Worm (Caenorhabditis elegans) whole organism, late embryonic: ENCODE measurements around the gene fbxa-184.

ENCODE experiments used
- C08G9.2 ChIP-seq: sonication (generic microtip); optimal IDR thresholded peaks from 2 replicates; lab custom pipeline; 2016; ENCODE audit warnings: mild to moderate bottlenecking, missing genetic modification characterization, moderate library complexity, missing compliant biosample characterization
- C38D4.7 ChIP-seq: fragments of 200-800 bp; sonication (Bioruptor generic); optimal IDR thresholded peaks from 2 replicates; lab custom pipeline; 2018; ENCODE audit warnings: mild to moderate bottlenecking, missing genetic modification characterization, moderate library complexity, missing compliant biosample characterization
- F13H6.1 ChIP-seq: sonication (generic microtip); optimal IDR thresholded peaks from 2 replicates; lab custom pipeline; 2016; ENCODE audit warnings: missing genetic modification characterization, missing compliant biosample characterization
- T23F11.4 ChIP-seq: fragments of 200-800 bp; sonication (Bioruptor generic); optimal IDR thresholded peaks from 2 replicates; lab custom pipeline; 2018; ENCODE audit warnings: mild to moderate bottlenecking, missing genetic modification characterization, missing compliant biosample characterization
- Y22D7AL.16 ChIP-seq: sonication (generic microtip); optimal IDR thresholded peaks from 2 replicates; lab custom pipeline; 2016; ENCODE audit warnings: missing genetic modification characterization, missing compliant biosample characterization
- ama-1 ChIP-seq: fragments of 150-350 bp; optimal IDR thresholded peaks from 2 replicates; lab custom pipeline; 2014
- ceh-14 ChIP-seq: sonication (generic microtip); optimal IDR thresholded peaks from 2 replicates; lab custom pipeline; 2016; ENCODE audit warnings: missing genotype, missing genetic modification characterization, missing compliant biosample characterization
- ceh-2 ChIP-seq: sonication (generic microtip); optimal IDR thresholded peaks from 2 replicates; lab custom pipeline; 2016; ENCODE audit warnings: missing genotype, missing genetic modification characterization, missing compliant biosample characterization
- ceh-22 ChIP-seq: sonication (generic microtip); optimal IDR thresholded peaks from 2 replicates; lab custom pipeline; 2017; ENCODE audit warnings: missing biosample characterization, missing genetic modification characterization
- ceh-24 ChIP-seq: sonication (generic microtip); optimal IDR thresholded peaks from 2 replicates; lab custom pipeline; 2016; ENCODE audit warnings: mild to moderate bottlenecking, missing genetic modification characterization, missing compliant biosample characterization
- ceh-30 ChIP-seq: fragments of 150-350 bp; optimal IDR thresholded peaks from 2 replicates; lab custom pipeline; 2014; ENCODE audit warnings: missing biosample characterization, missing genetic modification characterization
- ceh-31 ChIP-seq: sonication (generic microtip); optimal IDR thresholded peaks from 2 replicates; lab custom pipeline; 2016; ENCODE audit warnings: missing genetic modification characterization, missing compliant biosample characterization
- ceh-34 ChIP-seq: sonication (generic microtip); optimal IDR thresholded peaks from 2 replicates; lab custom pipeline; 2016; ENCODE audit warnings: mild to moderate bottlenecking, missing genetic modification characterization, missing compliant biosample characterization
- ceh-45 ChIP-seq: fragments of 200-800 bp; sonication (Bioruptor generic); IDR thresholded peaks from 2 replicates; pipeline ENCODE4 v1.3.6; 2022; ENCODE audit warnings: missing genetic modification reagents, missing genetic modification characterization, missing compliant biosample characterization
- ceh-48 ChIP-seq: sonication (generic microtip); optimal IDR thresholded peaks from 2 replicates; lab custom pipeline; 2016; ENCODE audit warnings: missing genetic modification characterization, inconsistent platforms, missing compliant biosample characterization
- ceh-6 ChIP-seq: fragments of 200-800 bp; sonication (Bioruptor generic); optimal IDR thresholded peaks from 2 replicates; lab custom pipeline; 2018; ENCODE audit warnings: mild to moderate bottlenecking, missing genetic modification characterization, missing compliant biosample characterization
- che-1 ChIP-seq: sonication (generic microtip); optimal IDR thresholded peaks from 2 replicates; lab custom pipeline; 2016; ENCODE audit warnings: mild to moderate bottlenecking, missing genetic modification characterization, missing compliant biosample characterization
- dmd-4 ChIP-seq: sonication (generic microtip); optimal IDR thresholded peaks from 2 replicates; lab custom pipeline; 2016; ENCODE audit warnings: borderline replicate concordance, missing genetic modification characterization, missing compliant biosample characterization
- elt-4 ChIP-seq: sonication (generic microtip); optimal IDR thresholded peaks from 2 replicates; lab custom pipeline; 2016; ENCODE audit warnings: missing genetic modification characterization, missing compliant biosample characterization
- ets-4 ChIP-seq: sonication (generic microtip); optimal IDR thresholded peaks from 2 replicates; lab custom pipeline; 2016; ENCODE audit warnings: missing genetic modification characterization, missing compliant biosample characterization
- eyg-1 ChIP-seq: sonication (generic microtip); optimal IDR thresholded peaks from 2 replicates; lab custom pipeline; 2016; ENCODE audit warnings: missing genotype, missing genetic modification characterization, missing compliant biosample characterization
- fax-1 ChIP-seq: sonication (generic microtip); optimal IDR thresholded peaks from 2 replicates; lab custom pipeline; 2016; ENCODE audit warnings: missing genotype, missing genetic modification characterization, missing compliant biosample characterization
- fkh-6 ChIP-seq: sonication (generic microtip); optimal IDR thresholded peaks from 2 replicates; lab custom pipeline; 2016; ENCODE audit warnings: missing genetic modification characterization, missing compliant biosample characterization
- hlh-30 ChIP-seq: sonication (generic microtip); optimal IDR thresholded peaks from 2 replicates; lab custom pipeline; 2017; ENCODE audit warnings: antibody characterized with exemption, missing genetic modification characterization, missing compliant biosample characterization; ENCODE audit not compliant: insufficient read depth
- hlh-6 ChIP-seq: sonication (generic microtip); optimal IDR thresholded peaks from 2 replicates; lab custom pipeline; 2016; ENCODE audit warnings: missing genotype, missing genetic modification characterization, missing compliant biosample characterization
- lim-6 ChIP-seq: sonication (generic microtip); optimal IDR thresholded peaks from 2 replicates; lab custom pipeline; 2016; ENCODE audit warnings: missing genetic modification characterization, missing compliant biosample characterization
- lin-11 ChIP-seq: fragments of 200-800 bp; sonication (Bioruptor generic); optimal IDR thresholded peaks from 2 replicates; lab custom pipeline; 2018; ENCODE audit warnings: mild to moderate bottlenecking, missing genetic modification characterization, missing compliant biosample characterization
- nfya-1 ChIP-seq: sonication (generic microtip); optimal IDR thresholded peaks from 2 replicates; lab custom pipeline; 2017; ENCODE audit warnings: missing genetic modification characterization, mild to moderate bottlenecking, missing compliant biosample characterization, antibody characterized with exemption, moderate library complexity
- nhr-232 ChIP-seq: sonication (generic microtip); optimal IDR thresholded peaks from 2 replicates; lab custom pipeline; 2016; ENCODE audit warnings: missing genetic modification characterization, missing compliant biosample characterization
- odd-2 ChIP-seq: sonication (generic microtip); optimal IDR thresholded peaks from 2 replicates; lab custom pipeline; 2017; ENCODE audit warnings: antibody characterized with exemption, mild to moderate bottlenecking, missing genetic modification characterization, missing compliant biosample characterization
- pag-3 ChIP-seq: sonication (generic microtip); optimal IDR thresholded peaks from 2 replicates; lab custom pipeline; 2016; ENCODE audit warnings: missing compliant biosample characterization, missing genetic modification characterization, borderline replicate concordance
- pat-9 ChIP-seq: fragments of 200-800 bp; sonication (Bioruptor generic); optimal IDR thresholded peaks from 2 replicates; lab custom pipeline; 2018; ENCODE audit warnings: mild to moderate bottlenecking, missing genetic modification characterization, moderate library complexity, missing compliant biosample characterization
- pha-2 ChIP-seq: sonication (generic microtip); optimal IDR thresholded peaks from 2 replicates; lab custom pipeline; 2017; ENCODE audit warnings: mild to moderate bottlenecking, missing genetic modification characterization, missing compliant biosample characterization
- pha-4 ChIP-seq: fragments of 150-350 bp; optimal IDR thresholded peaks from 2 replicates; lab custom pipeline; 2018; ENCODE audit warnings: missing biosample characterization, missing genetic modification reagents, missing genetic modification characterization
- pros-1 ChIP-seq: fragments of 150-350 bp; optimal IDR thresholded peaks from 2 replicates; lab custom pipeline; 2014; ENCODE audit warnings: missing biosample characterization, missing genetic modification reagents, missing genetic modification characterization
- rnt-1 ChIP-seq: sonication (generic microtip); optimal IDR thresholded peaks from 2 replicates; lab custom pipeline; 2016; ENCODE audit warnings: missing genetic modification characterization, missing compliant biosample characterization
- sdc-2 ChIP-seq: sonication (generic microtip); optimal IDR thresholded peaks from 2 replicates; lab custom pipeline; 2016; ENCODE audit warnings: missing genotype, missing genetic modification characterization, missing compliant biosample characterization
- sox-4 ChIP-seq: sonication (generic microtip); optimal IDR thresholded peaks from 2 replicates; lab custom pipeline; 2017; ENCODE audit warnings: mild to moderate bottlenecking, missing genetic modification characterization, inconsistent platforms, missing compliant biosample characterization
- tbx-7 ChIP-seq: sonication (generic microtip); optimal IDR thresholded peaks from 2 replicates; lab custom pipeline; 2016; ENCODE audit warnings: missing genotype, missing genetic modification characterization, missing compliant biosample characterization
- ttx-3 ChIP-seq: sonication (generic microtip); optimal IDR thresholded peaks from 2 replicates; lab custom pipeline; 2016; ENCODE audit warnings: missing genetic modification reagents, missing genetic modification characterization, missing compliant biosample characterization
- unc-3 ChIP-seq, 2 experiments: fragments of 200-800 bp in 1 of 2; sonication (Bioruptor generic) in 1 of 2; sonication (generic microtip) in 1 of 2; conservative IDR thresholded peaks in 1 of 2; optimal IDR thresholded peaks in 1 of 2; 2 replicates each; pipeline versions ENCODE4 v1.3.6 to Lab custom; 2016 to 2022; ENCODE audit warnings: missing compliant biosample characterization in 2 of 2, missing genetic modification characterization in 2 of 2, missing genetic modification reagents in 1 of 2
- unc-42 ChIP-seq: sonication (generic microtip); optimal IDR thresholded peaks from 2 replicates; lab custom pipeline; 2016; ENCODE audit warnings: missing genotype, missing genetic modification characterization, missing compliant biosample characterization
- unc-55 ChIP-seq: sonication (generic microtip); optimal IDR thresholded peaks from 2 replicates; lab custom pipeline; 2017; ENCODE audit warnings: missing biosample characterization, missing genetic modification reagents, missing genetic modification characterization
- zip-5 ChIP-seq: sonication (generic microtip); optimal IDR thresholded peaks from 2 replicates; lab custom pipeline; 2016; ENCODE audit warnings: missing genetic modification characterization, missing compliant biosample characterization
- ztf-16 ChIP-seq: sonication (generic microtip); optimal IDR thresholded peaks from 2 replicates; lab custom pipeline; 2017; ENCODE audit warnings: missing genetic modification characterization, missing compliant biosample characterization

The fbxa-184 gene

DNA sequence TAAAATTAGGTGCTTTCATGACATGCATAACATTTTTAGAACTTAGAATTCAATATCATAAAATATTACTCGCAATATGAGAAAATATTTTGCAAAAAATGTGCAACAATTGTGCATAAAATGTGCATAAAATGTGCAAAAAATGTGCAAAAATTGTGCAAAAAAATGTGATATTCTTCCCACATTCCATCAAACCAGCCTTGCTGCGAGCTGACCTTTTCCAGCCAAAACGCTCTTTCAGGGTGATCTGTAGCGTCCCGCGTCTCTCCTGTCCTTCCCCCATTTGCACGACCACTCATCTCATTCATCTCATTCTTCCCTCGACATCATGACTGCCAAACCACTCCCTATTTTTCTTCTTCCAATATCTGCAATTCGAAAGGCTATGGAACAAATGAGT is 34.0 kb upstream of the fbxa-184 start, which contains the start of gene fbxb-17:
fbxb-17 (plus strand) TSS at position 301 of the 400 bp plus-strand sequence.
- no peak for TF ChIP-seq hlh-30 (tag; lab: Kevin White, UChicago)
- TF ChIP-seq nfya-1 (tag; lab: Kevin White, UChicago) = no peak

DNA sequence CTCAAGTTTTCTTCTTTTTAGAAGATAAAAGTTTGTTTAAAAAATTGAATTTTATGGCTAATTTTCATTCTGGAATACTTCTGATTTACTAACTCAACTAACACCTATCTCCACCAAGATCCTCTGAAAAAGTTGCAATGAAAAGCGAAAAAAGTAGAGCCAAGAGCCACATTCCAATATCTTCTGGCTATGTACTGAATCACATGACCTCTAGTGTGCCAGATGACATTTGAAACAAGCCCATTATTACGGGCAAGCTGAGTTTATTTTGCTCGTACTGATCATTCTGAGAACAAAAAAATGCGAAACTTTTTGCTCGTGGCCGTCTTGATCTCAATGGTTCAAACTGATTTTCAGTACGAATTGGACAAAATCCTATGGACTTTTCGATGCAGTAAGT is 31.0 kb upstream of the fbxa-184 start, which contains the start of gene irld-36:
irld-36 (plus strand) TSS at position 301 of the 400 bp plus-strand sequence.
- TF ChIP-seq che-1 (no peak), pros-1 (no peak), ets-4 (tag; lab: Kevin White, UChicago) (no peak), F13H6.1 (tag; lab: Kevin White, UChicago) (no peak), lin-11 (tag; lab: Kevin White, UChicago) (no peak), ztf-16 (tag; lab: Kevin White, UChicago) (no peak), odd-2 (tag; lab: Kevin White, UChicago) (no peak), C38D4.7 (GFP tag; lab: Kevin White, UChicago) (no peak), sdc-2 (tag; lab: Kevin White, UChicago) (no peak), eyg-1 (tag; lab: Kevin White, UChicago) (no peak), T23F11.4 (no peak), ceh-22 (tag; lab: Kevin White, UChicago) (no peak), sox-4 (tag; lab: Kevin White, UChicago) (no peak), pat-9 (tag; lab: Kevin White, UChicago) (no peak), elt-4 (no peak), ceh-31 (tag; lab: Kevin White, UChicago) (no peak), pha-4 (no peak), ceh-34 (tag; lab: Kevin White, UChicago) (no peak), fax-1 (tag; lab: Kevin White, UChicago) (no peak)
- TF ChIP-seq, all 69 proteins: peak for 0

DNA sequence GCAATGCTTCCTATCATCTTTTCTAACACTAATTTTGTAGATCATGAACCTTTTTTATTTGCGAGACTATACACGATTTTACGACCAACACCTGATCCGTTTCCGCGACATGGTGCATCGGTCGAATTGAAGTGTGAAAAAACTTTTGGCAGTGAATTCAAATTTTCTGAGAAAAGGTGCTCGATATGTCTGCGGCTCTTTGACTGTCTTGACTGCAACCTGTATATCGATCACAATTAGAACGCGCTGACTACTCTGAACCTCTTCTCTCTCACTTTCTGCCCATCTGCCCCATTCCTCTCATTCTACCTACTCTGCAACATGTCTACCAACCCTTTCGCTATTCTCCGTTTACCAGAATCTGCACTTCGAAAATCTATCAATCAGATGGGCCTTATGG is 27.8 kb upstream of the fbxa-184 start, which contains the start of gene fbxb-26:
fbxb-26 (plus strand) TSS at position 301 of the 400 bp plus-strand sequence.
- TF ChIP-seq unc-55 = no peak
- TF ChIP-seq fax-1 (tag; lab: Kevin White, UChicago) = no peak
- TF ChIP-seq pag-3 (tag; lab: Kevin White, UChicago) = no peak
- TF ChIP-seq unc-42 = no peak
- TF ChIP-seq unc-3 (GFP tag; conservative IDR thresholded peaks at IDR 0.05; lab: Robert Waterston, UW) = no peak
- TF ChIP-seq unc-3 (tag; optimal IDR thresholded peaks at IDR 0.05; lab: Kevin White, UChicago) = no peak
- TF ChIP-seq dmd-4 (tag; lab: Kevin White, UChicago) = no peak
- no peak for TF ChIP-seq ceh-6 (GFP tag; lab: Kevin White, UChicago)
- no peak for TF ChIP-seq ama-1 (lab: Kevin White, UChicago)
- no peak for TF ChIP-seq odd-2 (tag; lab: Kevin White, UChicago)
- no peak for TF ChIP-seq lim-6 (tag; lab: Kevin White, UChicago)
- TF ChIP-seq pha-2 (tag; lab: Kevin White, UChicago) = no peak
- no peak for TF ChIP-seq fkh-6 (tag; lab: Kevin White, UChicago)
- TF ChIP-seq ceh-2 (tag; lab: Kevin White, UChicago) = no peak
- TF ChIP-seq ceh-24 (tag; lab: Kevin White, UChicago) = no peak
- TF ChIP-seq, all 69 proteins: peak for 0

- TF ChIP-seq ceh-45 (GFP tag; lab: Robert Waterston, UW) = no peak
- TF ChIP-seq hlh-30 (tag; lab: Kevin White, UChicago) = no peak
Measured at ce11 chrII:1683742-1684141, 26.3 kb upstream of the fbxa-184 start, which contains the start of gene fbxb-25. TSS of gene fbxb-25 (plus strand) at chrII:1684042.

ce11 chrII:1688813-1689212 is 21.2 kb upstream of the fbxa-184 start, which contains the start of the genes fbxb-18 and fbxb-19:
TSS of gene fbxb-18 (minus strand) at chrII:1688913.
TSS of gene fbxb-19 (minus strand) at chrII:1689181.
- TF ChIP-seq C38D4.7 (GFP tag; lab: Kevin White, UChicago) (no peak), ceh-14 (tag; lab: Kevin White, UChicago) (no peak), ceh-48 (tag; lab: Kevin White, UChicago) (no peak), hlh-6 (tag; lab: Kevin White, UChicago) (no peak), ztf-16 (tag; lab: Kevin White, UChicago) (no peak), unc-42 (no peak), ceh-45 (GFP tag; lab: Robert Waterston, UW) (no peak), tbx-7 (tag; lab: Kevin White, UChicago) (no peak), fkh-6 (tag; lab: Kevin White, UChicago) (no peak), ceh-30 (tag; lab: Kevin White, UChicago) (no peak), C08G9.2 (no peak), Y22D7AL.16 (tag; lab: Kevin White, UChicago) (no peak), zip-5 (tag; lab: Kevin White, UChicago) (no peak), rnt-1 (no peak), ttx-3 (tag; lab: Kevin White, UChicago) (no peak), nhr-232 (tag; lab: Kevin White, UChicago) (no peak)
